Worm (Caenorhabditis elegans) whole organism, L4 larva: ENCODE data around the gene nhr-35.

Source experiments
- R02D3.7 ChIP-seq: fragments of 150-350 bp; sonication (generic microtip); optimal IDR thresholded peaks from 3 replicates; lab custom pipeline; 2014; ENCODE audit warnings: missing biosample characterization, missing genetic modification characterization
- ama-1 ChIP-seq: fragments of 150-350 bp; optimal IDR thresholded peaks from 2 replicates; lab custom pipeline; 2014; ENCODE audit warnings: inconsistent platforms, mixed read lengths
- ceh-32 ChIP-seq: sonication (generic microtip); optimal IDR thresholded peaks from 2 replicates; lab custom pipeline; 2016; ENCODE audit warnings: mild to moderate bottlenecking, missing genetic modification characterization, missing compliant biosample characterization; ENCODE audit not compliant: poor library complexity
- egl-27 ChIP-seq: sonication (generic microtip); optimal IDR thresholded peaks from 3 replicates; lab custom pipeline; 2017; ENCODE audit warnings: missing biosample characterization, missing genetic modification reagents, missing genetic modification characterization
- lir-3 ChIP-seq: sonication (generic microtip); optimal IDR thresholded peaks from 2 replicates; lab custom pipeline; 2016; ENCODE audit warnings: mild to moderate bottlenecking, missing genetic modification characterization, missing compliant biosample characterization
- lsy-2 ChIP-seq, 2 experiments: fragments of 150-350 bp in 1 of 2; sonication (generic microtip) in 1 of 2; optimal IDR thresholded peaks; 2 replicates each; lab custom pipeline; 2014 to 2017; ENCODE audit warnings: missing biosample characterization in 2 of 2, missing genetic modification characterization in 2 of 2
- mdl-1 ChIP-seq, 2 experiments: fragments of 150-350 bp in 1 of 2; sonication (generic microtip) in 1 of 2; optimal IDR thresholded peaks; 2 replicates each; lab custom pipeline; 2014 to 2017; ENCODE audit warnings: missing biosample characterization in 2 of 2, missing genetic modification characterization in 2 of 2
- mes-2 ChIP-seq: sonication (generic microtip); optimal IDR thresholded peaks from 2 replicates; lab custom pipeline; 2016; ENCODE audit warnings: missing genotype, mild to moderate bottlenecking, missing genetic modification characterization, missing compliant biosample characterization; ENCODE audit not compliant: poor library complexity, severe bottlenecking
- nhr-48 ChIP-seq: sonication (generic microtip); optimal IDR thresholded peaks from 2 replicates; lab custom pipeline; 2016; ENCODE audit warnings: mild to moderate bottlenecking, missing genetic modification characterization, missing compliant biosample characterization
- nhr-6 ChIP-seq: fragments of 150-350 bp; optimal IDR thresholded peaks from 2 replicates; lab custom pipeline; 2014; ENCODE audit warnings: missing biosample characterization, missing genetic modification characterization
- tra-1 ChIP-seq: fragments of 200-800 bp; sonication (Bioruptor generic); IDR thresholded peaks from 2 replicates; pipeline ENCODE4 v1.3.6; 2022; ENCODE audit warnings: missing genetic modification reagents, missing genetic modification characterization, missing compliant biosample characterization
- unc-62 ChIP-seq, 3 experiments: fragments of 150-350 bp in 1 of 3; sonication (generic microtip); optimal IDR thresholded peaks in 2 of 3; peaks in 1 of 3; 1 replicate in 1 of 3; 2 replicates in 2 of 3; lab custom pipeline; 2014 to 2017; ENCODE audit warnings: missing biosample characterization in 3 of 3, missing genetic modification characterization in 3 of 3, missing genetic modification reagents in 3 of 3, missing genotype in 1 of 3
- zag-1 ChIP-seq: fragments of 150-350 bp; optimal IDR thresholded peaks from 2 replicates; lab custom pipeline; 2014; ENCODE audit warnings: missing biosample characterization, missing genetic modification characterization

DNA sequence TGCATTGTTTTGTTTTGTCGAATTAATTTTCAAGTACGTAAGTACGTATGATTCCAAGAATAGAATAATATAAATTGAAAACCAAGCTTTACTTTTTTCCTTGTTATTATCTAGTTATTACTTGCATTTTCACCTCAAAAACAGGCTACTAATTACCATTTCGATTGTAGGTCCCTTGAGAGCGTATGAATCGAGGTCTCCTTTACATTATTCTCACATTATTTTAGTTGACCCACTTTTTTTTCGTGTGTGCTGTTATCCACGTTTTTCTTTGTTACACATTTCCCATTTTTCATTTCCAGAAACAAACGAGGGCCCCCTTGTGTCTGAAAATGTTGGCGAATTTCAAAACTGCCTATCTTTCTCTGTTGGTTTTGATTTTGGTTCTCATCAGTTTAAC lies 29.4 kb downstream of the nhr-35 start, which contains the start of gene C05E11.6:
- TF ChIP-seq ceh-32 (tag; lab: Kevin White, UChicago) (no peak), unc-62 (GFP tag; optimal IDR thresholded peaks at IDR 0.05 in 1 of 2; lab: Kevin White, UChicago) (no peak), unc-62 (tag; optimal IDR thresholded peaks at IDR 0.05; lab: Kevin White, UChicago) (no peak), R02D3.7 (tag; lab: Kevin White, UChicago) (no peak), egl-27 (tag; lab: Kevin White, UChicago) (no peak), nhr-6 (tag; lab: Kevin White, UChicago) (no peak), lir-3 (tag; lab: Kevin White, UChicago) (no peak), zag-1 (tag; lab: Kevin White, UChicago) (no peak), mes-2 (tag; lab: Kevin White, UChicago) (no peak), tra-1 (no peak), mdl-1 (tag; optimal IDR thresholded peaks at IDR 0.05; lab: Kevin White, UChicago) (no peak), ama-1 (lab: Kevin White, UChicago) (no peak), lsy-2 (tag; optimal IDR thresholded peaks at IDR 0.05; lab: Kevin White, UChicago) (no peak), nhr-48 (no peak)
